Worm (Caenorhabditis elegans) whole organism, L3 larva: ENCODE data around the gene Y48E1B.8.

Experiments
- ZK546.5 ChIP-seq: sonication (generic microtip); optimal IDR thresholded peaks from 2 replicates; lab custom pipeline; 2017; ENCODE audit warnings: missing biosample characterization, missing genetic modification characterization
- ceh-16 ChIP-seq: sonication (generic microtip); optimal IDR thresholded peaks from 2 replicates; lab custom pipeline; 2017; ENCODE audit warnings: missing biosample characterization, missing genetic modification characterization
- ceh-82 ChIP-seq: fragments of 150-350 bp; optimal IDR thresholded peaks from 2 replicates; lab custom pipeline; 2014; ENCODE audit warnings: missing biosample characterization, missing genetic modification characterization
- ceh-9 ChIP-seq: sonication (generic microtip); optimal IDR thresholded peaks from 2 replicates; lab custom pipeline; 2018; ENCODE audit warnings: missing biosample characterization, missing genetic modification characterization
- daf-12 ChIP-seq: fragments of 150-350 bp; optimal IDR thresholded peaks from 2 replicates; lab custom pipeline; 2014; ENCODE audit warnings: missing biosample characterization, missing genetic modification reagents, missing genetic modification characterization
- egl-27 ChIP-seq: sonication (generic microtip); optimal IDR thresholded peaks from 4 replicates; lab custom pipeline; 2017; ENCODE audit warnings: missing biosample characterization, missing genetic modification reagents, missing genetic modification characterization
- elt-1 ChIP-seq: fragments of 150-350 bp; optimal IDR thresholded peaks from 2 replicates; lab custom pipeline; 2014; ENCODE audit warnings: missing biosample characterization, missing genetic modification characterization
- elt-3 ChIP-seq, 3 experiments: fragments of 150-350 bp in 1 of 3; sonication (generic microtip) in 2 of 3; optimal IDR thresholded peaks; 2 replicates in 2 of 3; 4 replicates in 1 of 3; lab custom pipeline; 2014 to 2017; ENCODE audit warnings: missing biosample characterization in 3 of 3, missing genetic modification characterization in 3 of 3
- fkh-2 ChIP-seq: fragments of 150-350 bp; optimal IDR thresholded peaks from 2 replicates; lab custom pipeline; 2014; ENCODE audit warnings: missing biosample characterization, missing genetic modification reagents, missing genetic modification characterization
- fos-1 ChIP-seq: fragments of 150-350 bp; optimal IDR thresholded peaks from 2 replicates; lab custom pipeline; 2014; ENCODE audit warnings: missing biosample characterization, missing genetic modification characterization
- hmg-11 ChIP-seq: sonication (generic microtip); optimal IDR thresholded peaks from 2 replicates; lab custom pipeline; 2016; ENCODE audit warnings: missing genetic modification characterization, missing compliant biosample characterization
- lin-39 ChIP-seq: fragments of 150-350 bp; optimal IDR thresholded peaks from 2 replicates; lab custom pipeline; 2018; ENCODE audit warnings: missing biosample characterization, missing genetic modification reagents, missing genetic modification characterization
- lsy-12 ChIP-seq: sonication (generic microtip); optimal IDR thresholded peaks from 2 replicates; lab custom pipeline; 2016; ENCODE audit warnings: mild to moderate bottlenecking, missing genetic modification characterization, missing compliant biosample characterization
- mdl-1 ChIP-seq: fragments of 150-350 bp; optimal IDR thresholded peaks from 2 replicates; lab custom pipeline; 2014; ENCODE audit warnings: missing biosample characterization, missing genetic modification characterization
- mml-1 ChIP-seq: fragments of 150-350 bp; sonication (generic microtip); optimal IDR thresholded peaks from 3 replicates; lab custom pipeline; 2014; ENCODE audit warnings: missing biosample characterization, missing genetic modification characterization
- nfya-1 ChIP-seq: sonication (generic microtip); optimal IDR thresholded peaks from 2 replicates; lab custom pipeline; 2017; ENCODE audit warnings: missing genetic modification characterization, mild to moderate bottlenecking, missing compliant biosample characterization, antibody characterized with exemption, moderate library complexity; ENCODE audit not compliant: insufficient read depth
- nhr-11 ChIP-seq: fragments of 150-350 bp; optimal IDR thresholded peaks from 2 replicates; lab custom pipeline; 2014; ENCODE audit warnings: missing biosample characterization, missing genetic modification characterization
- nhr-12 ChIP-seq: fragments of 150-350 bp; optimal IDR thresholded peaks from 2 replicates; lab custom pipeline; 2014; ENCODE audit warnings: missing biosample characterization, missing genetic modification characterization
- nhr-25 ChIP-seq: sonication (generic microtip); optimal IDR thresholded peaks from 2 replicates; lab custom pipeline; 2017; ENCODE audit warnings: missing biosample characterization, missing genetic modification characterization
- nhr-28 ChIP-seq: fragments of 150-350 bp; optimal IDR thresholded peaks from 2 replicates; lab custom pipeline; 2014; ENCODE audit warnings: missing biosample characterization, missing genetic modification characterization
- nhr-43 ChIP-seq: sonication (generic microtip); optimal IDR thresholded peaks from 2 replicates; lab custom pipeline; 2016; ENCODE audit warnings: mild to moderate bottlenecking, missing genetic modification characterization, missing compliant biosample characterization; ENCODE audit not compliant: poor library complexity, severe bottlenecking
- nhr-76 ChIP-seq: fragments of 150-350 bp; sonication (generic microtip); optimal IDR thresholded peaks from 5 replicates; lab custom pipeline; 2014; ENCODE audit warnings: missing biosample characterization, missing genetic modification characterization
- nhr-77 ChIP-seq: fragments of 150-350 bp; optimal IDR thresholded peaks from 2 replicates; lab custom pipeline; 2014; ENCODE audit warnings: missing biosample characterization, missing genetic modification characterization
- snpc-4 ChIP-seq: fragments of 150-350 bp; optimal IDR thresholded peaks from 2 replicates; lab custom pipeline; 2014; ENCODE audit warnings: missing biosample characterization, missing genetic modification characterization
- unc-39 ChIP-seq: sonication (generic microtip); optimal IDR thresholded peaks from 4 replicates; lab custom pipeline; 2017; ENCODE audit warnings: missing biosample characterization, missing genetic modification characterization
- unc-62 ChIP-seq: fragments of 150-350 bp; sonication (generic microtip); optimal IDR thresholded peaks from 4 replicates; lab custom pipeline; 2014; ENCODE audit warnings: missing biosample characterization, missing genetic modification reagents, missing genetic modification characterization
- zag-1 ChIP-seq: fragments of 150-350 bp; optimal IDR thresholded peaks from 2 replicates; lab custom pipeline; 2014; ENCODE audit warnings: missing biosample characterization, missing genetic modification characterization
- ztf-4 ChIP-seq: fragments of 150-350 bp; optimal IDR thresholded peaks from 2 replicates; lab custom pipeline; 2014; ENCODE audit warnings: missing biosample characterization, missing genetic modification characterization

The Y48E1B.8 gene

DNA sequence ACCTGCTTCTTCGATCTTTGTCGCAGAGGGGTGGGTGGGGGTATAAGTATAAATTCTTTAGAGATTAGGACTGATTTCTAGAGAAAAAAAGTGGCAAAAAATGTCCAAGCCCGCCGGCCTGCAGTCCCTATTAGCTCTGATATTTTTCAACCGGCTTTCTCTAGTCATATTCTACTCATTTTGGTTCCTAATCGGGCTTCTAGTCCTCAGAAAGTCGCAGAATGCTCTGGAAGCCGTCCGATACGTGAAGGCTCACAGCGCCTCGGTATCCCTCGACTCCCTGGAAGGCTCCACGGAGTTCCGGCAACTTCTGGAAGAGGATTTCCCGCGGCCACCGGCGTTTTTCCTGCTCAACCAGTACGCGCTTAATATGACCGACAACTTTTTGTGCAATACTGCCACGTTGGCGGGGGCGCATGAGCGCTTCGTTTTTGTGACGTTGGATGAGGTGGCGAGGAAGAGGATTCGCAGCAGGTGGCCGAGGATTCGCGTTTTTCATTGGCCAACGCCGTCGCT, at the start of gene Y48E1B.8:
TSS of gene Y48E1B.8 (plus strand) at position 51 of the 516 bp plus-strand sequence.
- TF ChIP-seq snpc-4 (no peak), nhr-76 (tag; lab: Kevin White, UChicago) (no peak), nhr-25 (tag; lab: Kevin White, UChicago) (no peak), ceh-16 (tag; lab: Kevin White, UChicago) (no peak), hmg-11 (tag; lab: Kevin White, UChicago) (no peak)

DNA sequence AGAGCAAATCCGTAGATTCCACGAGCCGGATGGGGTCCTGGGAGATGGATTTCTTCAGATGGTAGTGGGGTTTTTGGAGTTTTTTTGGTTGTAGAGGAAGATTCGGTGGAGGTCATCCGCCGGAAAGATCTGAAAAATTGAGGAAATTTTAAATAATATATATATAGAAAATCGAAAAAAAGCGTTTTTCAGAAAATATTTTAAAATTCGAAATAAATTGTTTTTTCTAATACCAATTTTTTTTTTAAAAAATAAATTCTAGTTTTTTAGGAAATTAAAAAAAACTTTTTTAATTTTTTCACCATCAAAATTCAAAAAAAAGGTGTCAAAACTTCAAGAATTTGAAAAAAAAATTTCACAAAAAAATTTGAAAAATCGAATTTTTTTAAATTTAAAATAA, 44.5 kb upstream of the Y48E1B.8 start, which contains the start of the genes noa-1 and Y48E1B.17:
TSS of gene noa-1 (minus strand) at position 101 of the 400 bp plus-strand sequence.
TSS of gene Y48E1B.17 (minus strand) at position 129 of the 400 bp plus-strand sequence.
- no peak for TF ChIP-seq lsy-12 (tag; lab: Kevin White, UChicago)
- TF ChIP-seq zag-1 (tag; lab: Kevin White, UChicago) = no peak
- TF ChIP-seq unc-39 (tag; lab: Kevin White, UChicago) = no peak
- TF ChIP-seq nhr-77 (tag; lab: Kevin White, UChicago) = no peak
- TF ChIP-seq nhr-11 (tag; lab: Kevin White, UChicago) = no peak
- TF ChIP-seq elt-3 (tag; optimal IDR thresholded peaks at IDR 0.05; lab: Kevin White, UChicago) = no peak

- TF ChIP-seq daf-12 (tag; lab: Kevin White, UChicago) = no peak
- TF ChIP-seq unc-39 (tag; lab: Kevin White, UChicago) = no peak
- TF ChIP-seq nhr-77 (tag; lab: Kevin White, UChicago) = no peak
- no peak for TF ChIP-seq egl-27 (tag; lab: Kevin White, UChicago)
- no peak for TF ChIP-seq ceh-9
These were observed 42.5 kb upstream of the Y48E1B.8 start for ce11 chrII:13542991-13543390.

DNA sequence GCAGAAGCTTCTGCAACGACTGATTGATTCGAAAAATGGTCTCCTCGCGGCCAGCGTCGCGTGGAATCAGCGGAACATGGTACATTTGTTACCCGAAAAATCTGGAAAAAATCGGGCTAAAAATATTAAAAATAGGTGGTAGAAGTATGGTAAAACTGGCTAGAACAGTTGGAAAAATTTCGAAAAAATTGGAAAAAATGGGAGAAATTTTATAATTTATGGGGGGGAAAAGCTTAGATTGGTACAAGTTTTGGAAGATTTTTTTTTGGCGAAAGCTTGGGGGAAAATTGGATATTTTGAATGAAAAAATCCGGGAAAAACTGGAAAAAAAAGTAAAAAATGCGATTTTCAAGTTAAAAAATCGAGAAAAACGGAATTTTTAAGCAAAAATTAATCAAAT, 38.0 kb upstream of the Y48E1B.8 start, which contains the start of gene ddl-2:
TSS of gene ddl-2 (minus strand) at position 101 of the 400 bp plus-strand sequence.
- TF ChIP-seq nfya-1 (tag; lab: Kevin White, UChicago) (no peak), unc-62 (GFP tag; lab: Kevin White, UChicago) (no peak), hmg-11 (tag; lab: Kevin White, UChicago) (no peak), snpc-4 (no peak), nhr-43 (no peak), nhr-76 (tag; lab: Kevin White, UChicago) (no peak), egl-27 (tag; lab: Kevin White, UChicago) (no peak), ceh-9 (no peak), fkh-2 (no peak), ceh-82 (no peak), elt-3 (tag; optimal IDR thresholded peaks at IDR 0.05; lab: Kevin White, UChicago) (no peak), unc-39 (tag; lab: Kevin White, UChicago) (no peak), elt-1 (tag; lab: Kevin White, UChicago) (no peak), ztf-4 (tag; lab: Kevin White, UChicago) (no peak), ZK546.5 (no peak)

DNA sequence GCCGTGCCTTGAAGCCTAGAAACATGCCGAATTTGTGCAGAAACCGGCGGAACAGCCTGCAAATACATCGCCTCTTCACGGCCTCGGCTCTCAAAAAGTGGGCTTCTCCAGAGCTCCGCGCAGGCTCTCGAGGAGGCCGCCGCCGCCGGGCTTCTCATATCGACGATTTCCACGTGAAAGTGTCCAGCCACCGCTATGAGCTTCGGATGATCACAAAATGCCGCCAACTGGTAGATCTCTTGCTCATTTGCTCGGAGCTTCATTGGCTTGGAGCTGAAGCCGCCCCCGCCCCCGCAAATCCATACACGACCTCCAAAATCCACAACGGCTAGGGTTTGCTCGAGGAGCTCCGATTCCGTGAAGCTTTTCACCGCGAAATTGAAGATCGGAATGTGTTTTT, 25.0 kb upstream of the Y48E1B.8 start:
- TF ChIP-seq nhr-11 (tag; lab: Kevin White, UChicago) (no peak), fkh-2 (no peak), nhr-28 (tag; lab: Kevin White, UChicago) (no peak), zag-1 (tag; lab: Kevin White, UChicago) (no peak), ceh-16 (tag; lab: Kevin White, UChicago) (no peak), snpc-4 (no peak), nhr-12 (tag; lab: Kevin White, UChicago) (no peak), unc-62 (GFP tag; lab: Kevin White, UChicago) (no peak), hmg-11 (tag; lab: Kevin White, UChicago) (no peak), lsy-12 (tag; lab: Kevin White, UChicago) (no peak)

ce11 chrII:13567871-13568270, 17.6 kb upstream of the Y48E1B.8 start, which contains the start of gene Y48E1B.3:
Y48E1B.3 (minus strand) TSS chrII:13567971.
- no peak for TF ChIP-seq lsy-12 (tag; lab: Kevin White, UChicago)
- no peak for TF ChIP-seq lin-39 (tag; lab: Kevin White, UChicago)
- TF ChIP-seq snpc-4 = no peak
- TF ChIP-seq fos-1 (tag; lab: Kevin White, UChicago) = no peak
- TF ChIP-seq hmg-11 (tag; lab: Kevin White, UChicago) = no peak
- no peak for TF ChIP-seq nhr-11 (tag; lab: Kevin White, UChicago)
- TF ChIP-seq mml-1 = no peak
- no peak for TF ChIP-seq mdl-1 (tag; lab: Kevin White, UChicago)
- no peak for TF ChIP-seq daf-12 (tag; lab: Kevin White, UChicago)
